Worm (Caenorhabditis elegans) whole organism, L3 larva: ENCODE results near the gene sec-10.

Experiments used
- R02D3.7 ChIP-seq: fragments of 150-350 bp; optimal IDR thresholded peaks from 2 replicates; lab custom pipeline; 2014; ENCODE audit warnings: missing biosample characterization, missing genetic modification characterization
- ZK546.5 ChIP-seq: sonication (generic microtip); optimal IDR thresholded peaks from 2 replicates; lab custom pipeline; 2017; ENCODE audit warnings: missing biosample characterization, missing genetic modification characterization
- aly-2 ChIP-seq: fragments of 150-350 bp; optimal IDR thresholded peaks from 2 replicates; lab custom pipeline; 2014; ENCODE audit warnings: missing biosample characterization, missing genetic modification characterization
- ama-1 ChIP-seq: fragments of 150-350 bp; optimal IDR thresholded peaks from 2 replicates; lab custom pipeline; 2018
- ceh-16 ChIP-seq: sonication (generic microtip); optimal IDR thresholded peaks from 2 replicates; lab custom pipeline; 2017; ENCODE audit warnings: missing biosample characterization, missing genetic modification characterization
- ceh-28 ChIP-seq: fragments of 150-350 bp; optimal IDR thresholded peaks from 2 replicates; lab custom pipeline; 2014; ENCODE audit warnings: missing biosample characterization, missing genetic modification reagents, missing genetic modification characterization
- egl-27 ChIP-seq: sonication (generic microtip); optimal IDR thresholded peaks from 4 replicates; lab custom pipeline; 2017; ENCODE audit warnings: missing biosample characterization, missing genetic modification reagents, missing genetic modification characterization
- egl-5 ChIP-seq: fragments of 150-350 bp; optimal IDR thresholded peaks from 2 replicates; lab custom pipeline; 2017; ENCODE audit warnings: missing biosample characterization, missing genetic modification reagents, missing genetic modification characterization, inconsistent platforms
- elt-1 ChIP-seq: fragments of 150-350 bp; optimal IDR thresholded peaks from 2 replicates; lab custom pipeline; 2014; ENCODE audit warnings: missing biosample characterization, missing genetic modification characterization
- elt-3 ChIP-seq, 3 experiments: fragments of 150-350 bp in 1 of 3; sonication (generic microtip) in 2 of 3; optimal IDR thresholded peaks; 2 replicates in 2 of 3; 4 replicates in 1 of 3; lab custom pipeline; 2014 to 2017; ENCODE audit warnings: missing biosample characterization in 3 of 3, missing genetic modification characterization in 3 of 3
- eor-1 ChIP-seq, 2 experiments: fragments of 150-350 bp; optimal IDR thresholded peaks; 2 replicates each; lab custom pipeline; 2014 to 2018; ENCODE audit warnings: missing biosample characterization in 2 of 2, missing genetic modification characterization in 2 of 2
- hmg-11 ChIP-seq: sonication (generic microtip); optimal IDR thresholded peaks from 2 replicates; lab custom pipeline; 2016; ENCODE audit warnings: missing genetic modification characterization, missing compliant biosample characterization
- lin-15B ChIP-seq: fragments of 150-350 bp; optimal IDR thresholded peaks from 2 replicates; lab custom pipeline; 2014; ENCODE audit warnings: missing biosample characterization, missing genetic modification characterization
- lin-39 ChIP-seq: fragments of 150-350 bp; optimal IDR thresholded peaks from 2 replicates; lab custom pipeline; 2018; ENCODE audit warnings: missing biosample characterization, missing genetic modification reagents, missing genetic modification characterization
- lsy-12 ChIP-seq: sonication (generic microtip); optimal IDR thresholded peaks from 2 replicates; lab custom pipeline; 2016; ENCODE audit warnings: mild to moderate bottlenecking, missing genetic modification characterization, missing compliant biosample characterization
- mdl-1 ChIP-seq: fragments of 150-350 bp; optimal IDR thresholded peaks from 2 replicates; lab custom pipeline; 2014; ENCODE audit warnings: missing biosample characterization, missing genetic modification characterization
- mml-1 ChIP-seq: fragments of 150-350 bp; sonication (generic microtip); optimal IDR thresholded peaks from 3 replicates; lab custom pipeline; 2014; ENCODE audit warnings: missing biosample characterization, missing genetic modification characterization
- nfya-1 ChIP-seq: sonication (generic microtip); optimal IDR thresholded peaks from 2 replicates; lab custom pipeline; 2017; ENCODE audit warnings: missing genetic modification characterization, mild to moderate bottlenecking, missing compliant biosample characterization, antibody characterized with exemption, moderate library complexity; ENCODE audit not compliant: insufficient read depth
- nhr-23 ChIP-seq: fragments of 150-350 bp; optimal IDR thresholded peaks from 2 replicates; lab custom pipeline; 2014; ENCODE audit warnings: missing biosample characterization, missing genetic modification reagents, missing genetic modification characterization
- nhr-237 ChIP-seq: fragments of 150-350 bp; optimal IDR thresholded peaks from 2 replicates; lab custom pipeline; 2014; ENCODE audit warnings: missing biosample characterization, missing genetic modification characterization
- nhr-25 ChIP-seq: sonication (generic microtip); optimal IDR thresholded peaks from 2 replicates; lab custom pipeline; 2017; ENCODE audit warnings: missing biosample characterization, missing genetic modification characterization
- nhr-28 ChIP-seq: fragments of 150-350 bp; optimal IDR thresholded peaks from 2 replicates; lab custom pipeline; 2014; ENCODE audit warnings: missing biosample characterization, missing genetic modification characterization
- nhr-43 ChIP-seq: sonication (generic microtip); optimal IDR thresholded peaks from 2 replicates; lab custom pipeline; 2016; ENCODE audit warnings: mild to moderate bottlenecking, missing genetic modification characterization, missing compliant biosample characterization; ENCODE audit not compliant: poor library complexity, severe bottlenecking
- nhr-67 ChIP-seq: fragments of 150-350 bp; optimal IDR thresholded peaks from 2 replicates; lab custom pipeline; 2014; ENCODE audit warnings: missing biosample characterization, missing genetic modification characterization
- nhr-77 ChIP-seq: fragments of 150-350 bp; optimal IDR thresholded peaks from 2 replicates; lab custom pipeline; 2014; ENCODE audit warnings: missing biosample characterization, missing genetic modification characterization
- pha-4 ChIP-seq: fragments of 150-350 bp; optimal IDR thresholded peaks from 2 replicates; lab custom pipeline; 2014; ENCODE audit warnings: missing biosample characterization, missing genetic modification reagents, missing genetic modification characterization
- pqm-1 ChIP-seq: fragments of 150-350 bp; optimal IDR thresholded peaks from 2 replicates; lab custom pipeline; 2017; ENCODE audit warnings: missing biosample characterization, missing genetic modification characterization, inconsistent platforms
- skn-1 ChIP-seq: fragments of 150-350 bp; optimal IDR thresholded peaks from 2 replicates; lab custom pipeline; 2014; ENCODE audit warnings: missing biosample characterization, missing genetic modification characterization
- snpc-4 ChIP-seq: fragments of 150-350 bp; optimal IDR thresholded peaks from 2 replicates; lab custom pipeline; 2014; ENCODE audit warnings: missing biosample characterization, missing genetic modification characterization
- unc-62 ChIP-seq: fragments of 150-350 bp; sonication (generic microtip); optimal IDR thresholded peaks from 4 replicates; lab custom pipeline; 2014; ENCODE audit warnings: missing biosample characterization, missing genetic modification reagents, missing genetic modification characterization
- zag-1 ChIP-seq: fragments of 150-350 bp; optimal IDR thresholded peaks from 2 replicates; lab custom pipeline; 2014; ENCODE audit warnings: missing biosample characterization, missing genetic modification characterization
- ztf-11 ChIP-seq: fragments of 150-350 bp; optimal IDR thresholded peaks from 2 replicates; lab custom pipeline; 2014; ENCODE audit warnings: missing biosample characterization, missing genetic modification characterization
- ztf-4 ChIP-seq: fragments of 150-350 bp; optimal IDR thresholded peaks from 2 replicates; lab custom pipeline; 2014; ENCODE audit warnings: missing biosample characterization, missing genetic modification characterization

Gene sec-10

DNA sequence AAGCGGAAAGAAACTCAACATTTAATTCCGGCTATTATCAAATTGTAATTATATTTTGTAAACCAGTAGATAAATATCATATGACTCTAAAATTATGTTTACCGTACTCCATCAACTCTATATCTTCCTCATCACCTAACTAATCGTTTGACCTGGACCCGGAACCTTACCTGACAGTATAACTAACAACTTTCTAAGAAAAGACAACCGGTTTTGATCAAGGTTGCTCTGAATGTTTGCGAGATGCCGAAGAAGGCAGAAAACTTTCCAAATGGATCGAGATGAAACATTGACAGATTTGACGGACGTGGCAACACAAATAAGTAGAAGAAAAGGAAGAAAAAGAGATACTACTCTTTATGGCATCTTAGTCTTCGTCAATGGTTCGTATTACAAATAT is 42.4 kb upstream of the sec-10 start:
- TF ChIP-seq nfya-1 (tag; lab: Kevin White, UChicago) (no peak), nhr-23 (tag; lab: Kevin White, UChicago) (peak; percentile 53), skn-1 (tag; lab: Kevin White, UChicago) (no peak), ceh-16 (no peak), nhr-25 (tag; lab: Kevin White, UChicago) (peak; percentile 16)
- TF ChIP-seq, all 47 proteins: peak for 2

- TF ChIP-seq nhr-67 (tag; lab: Kevin White, UChicago) (no peak), ztf-4 (tag; lab: Kevin White, UChicago) (no peak), egl-27 (no peak), mdl-1 (tag; lab: Kevin White, UChicago) (no peak), skn-1 (tag; lab: Kevin White, UChicago) (no peak), pqm-1 (tag; lab: Kevin White, UChicago) (no peak), lsy-12 (tag; lab: Kevin White, UChicago) (no peak), eor-1 (tag; optimal IDR thresholded peaks at IDR 0.05; lab: Kevin White, UChicago) (no peak), R02D3.7 (tag; lab: Kevin White, UChicago) (no peak), aly-2 (no peak), elt-1 (no peak), hmg-11 (no peak), ama-1 (lab: Kevin White, UChicago) (no peak), nhr-23 (tag; lab: Kevin White, UChicago) (no peak), snpc-4 (tag; lab: Kevin White, UChicago) (no peak), nhr-25 (tag; lab: Kevin White, UChicago) (no peak), ztf-11 (tag; lab: Kevin White, UChicago) (no peak), nhr-43 (tag; lab: Kevin White, UChicago) (no peak)
Observed at ce11 chrIV:7822524-7822923, 40.2 kb upstream of the sec-10 start, which contains the start of gene T14A8.2. TSS of gene T14A8.2 (minus strand) at chrIV:7822624.

DNA sequence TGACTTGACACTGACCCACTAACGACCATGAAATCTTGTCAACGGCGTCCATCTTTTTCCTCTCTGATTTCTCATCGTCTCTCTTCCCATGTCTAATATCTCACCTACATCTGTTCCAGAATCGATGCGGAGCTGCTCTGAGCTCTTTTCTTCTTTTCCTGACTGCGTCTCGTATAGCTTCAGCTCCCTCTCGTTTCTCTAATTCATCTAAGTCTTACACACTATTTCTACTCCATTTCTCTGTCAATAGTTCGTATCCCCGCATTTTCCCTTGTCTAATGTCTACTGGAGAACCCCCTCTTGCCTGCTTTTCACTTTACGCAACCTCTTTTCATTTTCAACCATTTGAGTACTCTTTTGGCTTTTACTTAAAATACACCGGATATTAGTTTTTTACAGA is 35.6 kb upstream of the sec-10 start, which contains the start of gene ric-3:
Gene ric-3, plus strand, starts transcription at position 400 of the 400 bp plus-strand sequence.
- peak; percentile 29 for TF ChIP-seq mdl-1 (tag; lab: Kevin White, UChicago)
- no peak for TF ChIP-seq nhr-237 (tag; lab: Kevin White, UChicago)
- peak; percentile 44 for TF ChIP-seq unc-62
- peak; percentile 40 for TF ChIP-seq snpc-4 (tag; lab: Kevin White, UChicago)
- no peak for TF ChIP-seq mml-1 (tag; lab: Kevin White, UChicago)
- TF ChIP-seq nhr-67 (tag; lab: Kevin White, UChicago): no peak
- TF ChIP-seq lin-15B (tag; lab: Kevin White, UChicago): peak; percentile 42
- TF ChIP-seq pha-4: peak; percentile 51
- TF ChIP-seq skn-1 (tag; lab: Kevin White, UChicago): no peak
- no peak for TF ChIP-seq ZK546.5 (tag; lab: Kevin White, UChicago)
- no peak for TF ChIP-seq nhr-25 (tag; lab: Kevin White, UChicago)
- no peak for TF ChIP-seq nhr-77
- peak; percentile 58 for TF ChIP-seq ceh-28 (tag; lab: Kevin White, UChicago)
- TF ChIP-seq lin-39 (tag; lab: Kevin White, UChicago): peak; percentile 84
- TF ChIP-seq nfya-1 (tag; lab: Kevin White, UChicago): peak; percentile 81
- no peak for TF ChIP-seq zag-1 (tag; lab: Kevin White, UChicago)
- TF ChIP-seq nhr-28 (tag; lab: Kevin White, UChicago): no peak
- TF ChIP-seq hmg-11: peak; percentile 90
- no peak for TF ChIP-seq elt-3 (tag; optimal IDR thresholded peaks at IDR 0.05; lab: Kevin White, UChicago)
- TF ChIP-seq, all 47 proteins: peak for 9

DNA sequence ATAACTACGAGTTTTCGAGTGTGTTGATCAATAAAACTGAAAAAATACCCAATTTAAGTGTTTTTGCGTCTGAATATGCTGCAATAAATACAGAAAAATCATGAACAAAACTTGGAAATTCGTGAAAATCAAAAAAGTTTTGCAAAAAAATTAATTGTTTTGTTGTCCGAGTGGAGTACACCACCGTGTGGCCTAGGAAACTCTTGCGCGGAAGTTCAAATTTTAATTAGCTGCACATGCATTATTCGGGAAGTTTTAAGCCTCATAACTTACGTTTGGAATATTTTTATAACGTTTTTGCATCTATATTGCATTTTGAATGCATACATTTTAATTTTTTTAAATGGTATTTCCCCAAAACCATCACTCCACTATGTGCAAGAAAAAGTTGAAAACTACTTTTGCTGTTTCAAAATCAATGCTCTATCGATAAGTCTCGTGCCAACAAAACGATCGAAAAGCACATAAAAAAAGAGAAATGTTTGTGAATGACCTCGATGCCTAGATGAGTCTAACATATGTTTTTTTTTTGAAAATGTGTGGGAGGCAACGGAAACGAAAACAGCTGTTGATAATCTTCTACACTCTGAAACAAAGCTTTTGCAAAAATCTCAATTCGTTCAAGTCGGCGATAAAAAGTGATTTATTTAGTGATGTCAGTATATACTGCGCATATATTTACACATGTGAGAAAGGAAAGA is 34.3 kb upstream of the sec-10 start:
- peak; percentile 4 for TF ChIP-seq pha-4
- peak; percentile 11 for TF ChIP-seq nfya-1 (tag; lab: Kevin White, UChicago)
- TF ChIP-seq unc-62: no peak
- peak; percentile 80 for TF ChIP-seq egl-5 (tag; lab: Kevin White, UChicago)
- peak; percentile 38 for TF ChIP-seq nhr-43 (tag; lab: Kevin White, UChicago)
